Worm (Caenorhabditis elegans) whole organism, L3 larva: ENCODE data around the gene mvk-1.

ENCODE experiments used
- nhr-28 ChIP-seq: fragments of 150-350 bp; optimal IDR thresholded peaks from 2 replicates; lab custom pipeline; 2014; ENCODE audit warnings: missing biosample characterization, missing genetic modification characterization
- nhr-77 ChIP-seq: fragments of 150-350 bp; optimal IDR thresholded peaks from 2 replicates; lab custom pipeline; 2014; ENCODE audit warnings: missing biosample characterization, missing genetic modification characterization

DNA sequence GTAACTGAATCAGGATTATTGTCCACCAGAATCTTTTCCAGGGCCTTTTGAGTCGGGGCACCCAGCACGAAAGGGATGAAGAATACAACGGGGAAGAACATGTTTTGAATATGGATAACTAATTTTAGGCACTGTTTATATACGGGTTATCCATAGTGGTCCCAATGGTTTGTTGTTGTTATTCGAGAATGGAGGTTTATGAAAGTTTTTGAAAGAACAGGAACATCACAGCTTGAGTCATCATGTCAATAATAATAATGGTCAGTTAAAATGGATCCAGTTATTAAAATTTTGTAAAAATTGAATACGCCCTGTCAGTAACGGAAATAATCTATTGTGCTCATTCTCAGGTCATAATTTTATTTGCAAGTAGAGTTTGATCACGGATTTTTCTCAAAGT lies 47.0 kb upstream of the mvk-1 start, which contains the start of gene nas-28:
- TF ChIP-seq nhr-77 (tag; lab: Kevin White, UChicago) (no peak), nhr-28 (tag; lab: Kevin White, UChicago) (no peak)
